Fruit fly (Drosophila melanogaster) whole organism, embryonic: ENCODE data around the gene CG15473.

ENCODE experiments used
- CG12391 ChIP-seq: fragments of 200-800 bp; sonication (Bioruptor generic); optimal IDR thresholded peaks from 3 replicates; lab custom pipeline; 2018; ENCODE audit warnings: missing biosample characterization, mild to moderate bottlenecking, missing genetic modification characterization, moderate library complexity
- CG14710 ChIP-seq: fragments of 200-800 bp; sonication (Bioruptor generic); optimal IDR thresholded peaks from 3 replicates; lab custom pipeline; 2019; ENCODE audit warnings: missing biosample characterization, mild to moderate bottlenecking, missing genetic modification characterization, moderate library complexity
- CG16779 ChIP-seq: fragments of 200-800 bp; sonication (Bioruptor generic); IDR thresholded peaks from 2 replicates; pipeline ENCODE4 v1.3.6; 2022; ENCODE audit warnings: missing biosample characterization, missing genetic modification characterization
- CG3838 ChIP-seq: fragments of 200-800 bp; sonication (Bioruptor generic); optimal IDR thresholded peaks from 3 replicates; lab custom pipeline; 2016; ENCODE audit warnings: missing biosample characterization, missing genetic modification characterization
- Nf-YC ChIP-seq: fragments of 200-800 bp; optimal IDR thresholded peaks from 3 replicates; lab custom pipeline; 2019; ENCODE audit warnings: missing biosample characterization, mild to moderate bottlenecking, missing genetic modification characterization, moderate library complexity
- cato ChIP-seq: fragments of 200-800 bp; sonication (Bioruptor generic); optimal IDR thresholded peaks from 2 replicates; lab custom pipeline; 2016; ENCODE audit warnings: missing biosample characterization, missing genetic modification characterization, borderline replicate concordance
- h ChIP-seq: fragments of >200 bp; optimal IDR thresholded peaks from 2 replicates; lab custom pipeline; 2017
- otp ChIP-seq: fragments of 200-800 bp; sonication (Bioruptor generic); IDR thresholded peaks from 3 replicates; pipeline ENCODE4, ENCODE4 v1.3.6; 2022; ENCODE audit warnings: missing biosample characterization, missing genetic modification characterization

DNA sequence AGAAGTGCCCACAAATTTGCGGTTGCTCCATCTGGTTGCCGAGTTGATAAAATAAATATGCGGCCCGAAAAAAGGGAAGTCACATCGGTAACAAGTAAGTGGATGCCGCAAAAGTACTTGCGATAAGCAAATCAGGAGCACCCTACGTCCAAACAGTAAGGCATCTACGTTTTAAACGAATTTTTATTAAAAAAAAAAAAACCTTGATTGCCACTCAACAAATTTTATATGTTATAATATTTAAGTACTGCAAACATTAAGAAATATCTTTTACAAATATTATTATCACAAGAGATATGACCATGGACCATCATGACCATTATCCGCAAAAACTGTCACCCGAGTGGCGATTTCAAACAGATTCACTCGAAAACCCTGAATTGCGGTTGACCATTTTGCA lies 50.2 kb downstream of the CG15473 start:
- no peak for TF ChIP-seq h
- no peak for TF ChIP-seq otp
- no peak for TF ChIP-seq CG3838 (GFP tag; lab: Kevin White, UChicago)
- TF ChIP-seq CG14710 (tag; lab: Kevin White, UChicago) = no peak
- no peak for TF ChIP-seq cato
- TF ChIP-seq Nf-YC = no peak
- no peak for TF ChIP-seq CG12391
- no peak for TF ChIP-seq CG16779 (GFP tag; lab: Robert Waterston, UW)
